Worm (Caenorhabditis elegans) whole organism, L4/young adult: ENCODE results near the gene fbxa-10.

Source experiments
- W03F9.2 ChIP-seq: fragments of 150-350 bp; optimal IDR thresholded peaks from 2 replicates; lab custom pipeline; 2014; ENCODE audit warnings: missing biosample characterization, missing genetic modification characterization
- dao-5 ChIP-seq: sonication (generic microtip); optimal IDR thresholded peaks from 2 replicates; lab custom pipeline; 2016; ENCODE audit warnings: missing genotype, missing genetic modification characterization, moderate library complexity, missing compliant biosample characterization
- him-1 ChIP-seq: sonication (generic microtip); optimal IDR thresholded peaks from 2 replicates; lab custom pipeline; 2016; ENCODE audit warnings: missing genotype, missing genetic modification reagents, missing genetic modification characterization, missing compliant biosample characterization

ce11 chrIII:982961-983360 lies 30.8 kb downstream of the fbxa-10 start, which contains the start of gene tbc-10:
- TF ChIP-seq him-1 (tag; lab: Kevin White, UChicago) (no peak), W03F9.2 (tag; lab: Kevin White, UChicago) (no peak), dao-5 (tag; lab: Kevin White, UChicago) (no peak)
